Worm (Caenorhabditis elegans): ENCODE results near the gene fipr-20.

The fipr-20 gene

ce11 chrIII:7462295-7462694 lies at the start of gene fipr-20:
Gene fipr-20 (minus strand): TSS chrIII:7462395.
- TF ChIP-seq daf-8 (GFP tag; IDR thresholded peaks at IDR 0.05) (no peak), mdl-1 (tag; optimal IDR thresholded peaks at IDR 0.05) (no peak), ceh-82 (tag; optimal IDR thresholded peaks at IDR 0.05) (no peak), lsy-2 (tag; optimal IDR thresholded peaks at IDR 0.05) (no peak), daf-12 (tag; optimal IDR thresholded peaks at IDR 0.05) (no peak), nhr-76 (tag; optimal IDR thresholded peaks at IDR 0.05) (no peak), daf-16 (GFP tag; optimal IDR thresholded peaks at IDR 0.05) (no peak), daf-16 (tag; optimal IDR thresholded peaks at IDR 0.05) (no peak), lin-13 (GFP tag; optimal IDR thresholded peaks at IDR 0.05) (no peak), lin-38 (GFP tag; IDR thresholded peaks at IDR 0.05) (no peak), zag-1 (tag; optimal IDR thresholded peaks at IDR 0.05) (no peak), nhr-11 (tag; optimal IDR thresholded peaks at IDR 0.05) (no peak), mxl-2 (GFP tag; conservative IDR thresholded peaks at IDR 0.05) (no peak)

- TF ChIP-seq nhr-11 (tag; optimal IDR thresholded peaks at IDR 0.05) = no peak
- no peak for TF ChIP-seq hif-1 (tag; optimal IDR thresholded peaks at IDR 0.05)
- TF ChIP-seq ama-1 (optimal IDR thresholded peaks at IDR 0.05) = no peak
- no peak for TF ChIP-seq sdz-12 (GFP tag; optimal IDR thresholded peaks at IDR 0.05)
- TF ChIP-seq hlh-11 (tag; optimal IDR thresholded peaks at IDR 0.05) = peak; percentile 34
- TF ChIP-seq unc-62 (GFP tag; optimal IDR thresholded peaks at IDR 0.05 in 1 of 2) = peak in 1 of 2 experiments; percentile 53
- no peak for TF ChIP-seq unc-62 (tag; optimal IDR thresholded peaks at IDR 0.05)
- no peak for TF ChIP-seq pha-4 (GFP tag; IDR thresholded peaks at IDR 0.05)
- no peak for TF ChIP-seq pha-4 (tag; optimal IDR thresholded peaks at IDR 0.05)
- TF ChIP-seq pqm-1 (tag; optimal IDR thresholded peaks at IDR 0.05) = peak; percentile 16
- TF ChIP-seq zfp-3 (GFP tag; conservative IDR thresholded peaks at IDR 0.05) = no peak
Measured at ce11 chrIII:7508128-7508635, 46.0 kb upstream of the fipr-20 start, which contains the start of gene cls-1. Gene cls-1 (plus strand): TSS chrIII:7508178.

ce11 chrIII:7506983-7507382 lies 44.8 kb upstream of the fipr-20 start:
- no peak for TF ChIP-seq dpl-1 (GFP tag; optimal IDR thresholded peaks at IDR 0.05)
- TF ChIP-seq vab-7 (GFP tag; IDR thresholded peaks at IDR 0.05) = no peak
- peak; percentile 70 for TF ChIP-seq aha-1 (tag)
- TF ChIP-seq lin-15B (tag; optimal IDR thresholded peaks at IDR 0.05) = no peak

ce11 chrIII:7499421-7499902 lies 37.3 kb upstream of the fipr-20 start, which contains the start of the genes C07H6.9 and sap-140:
Gene C07H6.9 (minus strand): TSS chrIII:7499471.
Gene sap-140 (plus strand): TSS chrIII:7499738.
- no peak for TF ChIP-seq skn-1 (tag; optimal IDR thresholded peaks at IDR 0.05)
- no peak for TF ChIP-seq ceh-32 (tag; optimal IDR thresholded peaks at IDR 0.05; ENCODE audit: poor library complexity)
- peak; percentile 36 for TF ChIP-seq nhr-28 (tag; optimal IDR thresholded peaks at IDR 0.05)
- no peak for TF ChIP-seq Y75B8A.6 (GFP tag; IDR thresholded peaks at IDR 0.05)
- no peak for TF ChIP-seq php-3 (GFP tag; IDR thresholded peaks at IDR 0.05)
- TF ChIP-seq ama-1 (optimal IDR thresholded peaks at IDR 0.05) = peak; percentile 22
- TF ChIP-seq ceh-62 (tag; optimal IDR thresholded peaks at IDR 0.05) = no peak
- TF ChIP-seq T26A8.4 (GFP tag; IDR thresholded peaks at IDR 0.05) = peak; percentile 61
- peak; percentile 54 for TF ChIP-seq F10B5.3 (tag; optimal IDR thresholded peaks at IDR 0.05)
- peak in 1 of 2 experiments; percentile 91 for TF ChIP-seq lsy-2 (tag; optimal IDR thresholded peaks at IDR 0.05)
- TF ChIP-seq ztf-7 (tag; optimal IDR thresholded peaks at IDR 0.05) = peak; percentile 48
- no peak for TF ChIP-seq lim-7 (GFP tag; IDR thresholded peaks at IDR 0.05)
- no peak for TF ChIP-seq ceh-20 (GFP tag; IDR thresholded peaks at IDR 0.05)
- TF ChIP-seq spr-3 (GFP tag; optimal IDR thresholded peaks at IDR 0.05) = no peak
- peak; percentile 25 for TF ChIP-seq spr-1 (tag; optimal IDR thresholded peaks at IDR 0.05)
- no peak for TF ChIP-seq unc-62 (GFP tag; optimal IDR thresholded peaks at IDR 0.05 in 1 of 2)
- TF ChIP-seq unc-62 (tag; optimal IDR thresholded peaks at IDR 0.05) = no peak
- TF ChIP-seq zip-2 (tag; optimal IDR thresholded peaks at IDR 0.05) = peak; percentile 35
- TF ChIP-seq aha-1 (tag) = peak; percentile 99
- no peak for TF ChIP-seq tra-1 (GFP tag; IDR thresholded peaks at IDR 0.05)
- TF ChIP-seq zip-11 (GFP tag; IDR thresholded peaks at IDR 0.05) = no peak
- TF ChIP-seq jun-1 (tag; optimal IDR thresholded peaks at IDR 0.05) = no peak
- TF ChIP-seq F37D6.2 (tag; optimal IDR thresholded peaks at IDR 0.05) = peak; percentile 56
- peak; percentile 58 for TF ChIP-seq duxl-1 (tag; optimal IDR thresholded peaks at IDR 0.05; ENCODE audit: poor library complexity)
- no peak for TF ChIP-seq madf-9 (GFP tag; conservative IDR thresholded peaks at IDR 0.05)
- no peak for TF ChIP-seq dmd-8 (GFP tag; IDR thresholded peaks at IDR 0.05)
- TF ChIP-seq lin-13 (GFP tag; optimal IDR thresholded peaks at IDR 0.05) = no peak
- no peak for TF ChIP-seq pqm-1 (tag; optimal IDR thresholded peaks at IDR 0.05)

All from whole organism, L4 larva.